Worm (Caenorhabditis elegans) whole organism, L3 larva: ENCODE measurements around the gene cwc-15.
A peak's percentile ranks its signal among the peaks of the same experiment; 100 is the strongest.
"Not testable (repeated sequence)": the region's sequence is repeated elsewhere in the genome, so short reads cannot be mapped to it uniquely, and the experiment has no call there.

Experiments used
- R02D3.7 ChIP-seq: fragments of 150-350 bp; optimal IDR thresholded peaks from 2 replicates; lab custom pipeline; 2014; ENCODE audit warnings: missing biosample characterization, missing genetic modification characterization
- ceh-16 ChIP-seq: sonication (generic microtip); optimal IDR thresholded peaks from 2 replicates; lab custom pipeline; 2017; ENCODE audit warnings: missing biosample characterization, missing genetic modification characterization
- nhr-11 ChIP-seq: fragments of 150-350 bp; optimal IDR thresholded peaks from 2 replicates; lab custom pipeline; 2014; ENCODE audit warnings: missing biosample characterization, missing genetic modification characterization
- nhr-237 ChIP-seq: fragments of 150-350 bp; optimal IDR thresholded peaks from 2 replicates; lab custom pipeline; 2014; ENCODE audit warnings: missing biosample characterization, missing genetic modification characterization
- nhr-25 ChIP-seq: sonication (generic microtip); optimal IDR thresholded peaks from 2 replicates; lab custom pipeline; 2017; ENCODE audit warnings: missing biosample characterization, missing genetic modification characterization
- nhr-28 ChIP-seq: fragments of 150-350 bp; optimal IDR thresholded peaks from 2 replicates; lab custom pipeline; 2014; ENCODE audit warnings: missing biosample characterization, missing genetic modification characterization
- pha-4 ChIP-seq: fragments of 150-350 bp; optimal IDR thresholded peaks from 2 replicates; lab custom pipeline; 2014; ENCODE audit warnings: missing biosample characterization, missing genetic modification reagents, missing genetic modification characterization
- pqm-1 ChIP-seq: fragments of 150-350 bp; optimal IDR thresholded peaks from 2 replicates; lab custom pipeline; 2017; ENCODE audit warnings: missing biosample characterization, missing genetic modification characterization, inconsistent platforms
- unc-62 ChIP-seq: fragments of 150-350 bp; sonication (generic microtip); optimal IDR thresholded peaks from 4 replicates; lab custom pipeline; 2014; ENCODE audit warnings: missing biosample characterization, missing genetic modification reagents, missing genetic modification characterization
- zag-1 ChIP-seq: fragments of 150-350 bp; optimal IDR thresholded peaks from 2 replicates; lab custom pipeline; 2014; ENCODE audit warnings: missing biosample characterization, missing genetic modification characterization
- ztf-11 ChIP-seq: fragments of 150-350 bp; optimal IDR thresholded peaks from 2 replicates; lab custom pipeline; 2014; ENCODE audit warnings: missing biosample characterization, missing genetic modification characterization
- ztf-4 ChIP-seq: fragments of 150-350 bp; optimal IDR thresholded peaks from 2 replicates; lab custom pipeline; 2014; ENCODE audit warnings: missing biosample characterization, missing genetic modification characterization

- not testable (repeated sequence) for TF ChIP-seq pqm-1 (tag; lab: Kevin White, UChicago); nhr-237 (tag; lab: Kevin White, UChicago); zag-1 (tag; lab: Kevin White, UChicago); nhr-28 (tag; lab: Kevin White, UChicago); nhr-11 (tag; lab: Kevin White, UChicago); ceh-16 (tag; lab: Kevin White, UChicago); ztf-4 (tag; lab: Kevin White, UChicago); ztf-11 (tag; lab: Kevin White, UChicago); pha-4 (tag; lab: Kevin White, UChicago); unc-62; R02D3.7 (tag; lab: Kevin White, UChicago)
- peak; percentile 34 for TF ChIP-seq nhr-25 (tag; lab: Kevin White, UChicago)
These were observed 19.0 kb downstream of the cwc-15 start, which contains the start of the genes his-2 and his-1 for ce11 chrV:16041925-16042742.
